Fruit fly (Drosophila melanogaster) whole organism, embryonic: Measurements from ENCODE around the gene Mob3.

Source experiments
- Bgb ChIP-seq: fragments of 200-800 bp; sonication (Bioruptor generic); IDR thresholded peaks from 2 replicates; pipeline ENCODE4 v1.3.6; 2022; ENCODE audit warnings: missing biosample characterization, missing genetic modification characterization; ENCODE audit not compliant: partially characterized antibody
- CG10654 ChIP-seq: fragments of 200-800 bp; sonication (Bioruptor generic); optimal IDR thresholded peaks from 2 replicates; lab custom pipeline; 2016; ENCODE audit warnings: missing biosample characterization, missing genetic modification characterization
- CG12391 ChIP-seq: fragments of 200-800 bp; sonication (Bioruptor generic); optimal IDR thresholded peaks from 3 replicates; lab custom pipeline; 2018; ENCODE audit warnings: missing biosample characterization, mild to moderate bottlenecking, missing genetic modification characterization, moderate library complexity
- CG12744 ChIP-seq: fragments of 200-800 bp; sonication (Bioruptor generic); optimal IDR thresholded peaks from 2 replicates; lab custom pipeline; 2016; ENCODE audit warnings: missing biosample characterization, missing genetic modification characterization
- CG12942 ChIP-seq: fragments of 200-800 bp; sonication (Bioruptor generic); optimal IDR thresholded peaks from 3 replicates; lab custom pipeline; 2016; ENCODE audit warnings: missing biosample characterization, missing genetic modification characterization
- CG13775 ChIP-seq: fragments of 200-800 bp; sonication (Bioruptor generic); optimal IDR thresholded peaks from 3 replicates; lab custom pipeline; 2017; ENCODE audit warnings: missing biosample characterization, mild to moderate bottlenecking, missing genetic modification characterization
- CG14710 ChIP-seq: fragments of 200-800 bp; sonication (Bioruptor generic); optimal IDR thresholded peaks from 3 replicates; lab custom pipeline; 2019; ENCODE audit warnings: missing biosample characterization, mild to moderate bottlenecking, missing genetic modification characterization, moderate library complexity
- CG15514 ChIP-seq: fragments of 200-800 bp; sonication (Bioruptor generic); optimal IDR thresholded peaks from 3 replicates; lab custom pipeline; 2017; ENCODE audit warnings: missing biosample characterization, missing genetic modification characterization, mild to moderate bottlenecking, moderate library complexity, missing genetic modification reagents
- CG17186 ChIP-seq: fragments of 200-800 bp; sonication (Bioruptor generic); optimal IDR thresholded peaks from 3 replicates; lab custom pipeline; 2017; ENCODE audit warnings: missing biosample characterization, missing genetic modification reagents, missing genetic modification characterization
- CG2199 ChIP-seq: fragments of 200-800 bp; sonication (Bioruptor generic); IDR thresholded peaks from 3 replicates; pipeline ENCODE4 v1.3.6; 2022; ENCODE audit warnings: missing biosample characterization, missing genetic modification characterization
- CG3281 ChIP-seq: fragments of 200-800 bp; sonication (Bioruptor generic); optimal IDR thresholded peaks from 3 replicates; lab custom pipeline; 2017; ENCODE audit warnings: missing biosample characterization, mild to moderate bottlenecking, missing genetic modification characterization
- CG3838 ChIP-seq: fragments of 200-800 bp; sonication (Bioruptor generic); optimal IDR thresholded peaks from 3 replicates; lab custom pipeline; 2016; ENCODE audit warnings: missing biosample characterization, missing genetic modification characterization
- CG6813 ChIP-seq: fragments of 200-800 bp; sonication (Bioruptor generic); optimal IDR thresholded peaks from 2 replicates; lab custom pipeline; 2017; ENCODE audit warnings: missing biosample characterization, missing genetic modification characterization, mild to moderate bottlenecking, moderate library complexity, missing genetic modification reagents
- CG7963 ChIP-seq: fragments of 200-800 bp; sonication (Bioruptor generic); IDR thresholded peaks from 3 replicates; pipeline ENCODE4 v1.3.6; 2022; ENCODE audit warnings: missing biosample characterization, missing genetic modification characterization; ENCODE audit not compliant: partially characterized antibody
- CG9609 ChIP-seq: fragments of 200-800 bp; sonication (Bioruptor generic); optimal IDR thresholded peaks from 3 replicates; lab custom pipeline; 2016; ENCODE audit warnings: missing biosample characterization, missing genetic modification characterization
- CG9727 ChIP-seq: fragments of 200-800 bp; sonication (Bioruptor generic); optimal IDR thresholded peaks from 3 replicates; lab custom pipeline; 2017; ENCODE audit warnings: missing biosample characterization, mild to moderate bottlenecking, missing genetic modification characterization
- CkIIα-i1 ChIP-seq: fragments of 200-800 bp; sonication (Bioruptor generic); IDR thresholded peaks from 2 replicates; pipeline ENCODE4 v1.3.6; 2022; ENCODE audit warnings: missing biosample characterization, missing genetic modification characterization
- CoRest ChIP-seq: fragments of 200-800 bp; sonication (Bioruptor generic); optimal IDR thresholded peaks from 3 replicates; lab custom pipeline; 2018; ENCODE audit warnings: missing biosample characterization, mild to moderate bottlenecking, missing genetic modification characterization, moderate library complexity
- Dip3 ChIP-seq: fragments of 200-800 bp; sonication (Bioruptor generic); optimal IDR thresholded peaks from 3 replicates; lab custom pipeline; 2016; ENCODE audit warnings: missing biosample characterization, missing genetic modification characterization
- E2f2 ChIP-seq: fragments of 200-800 bp; sonication (Bioruptor generic); IDR thresholded peaks from 2 replicates; pipeline ENCODE4 v1.3.6; 2022; ENCODE audit warnings: missing biosample characterization, missing genetic modification characterization
- ERR ChIP-seq: fragments of 200-800 bp; sonication (Bioruptor generic); optimal IDR thresholded peaks from 2 replicates; lab custom pipeline; 2016; ENCODE audit warnings: missing biosample characterization, missing genetic modification characterization
- H2.0 ChIP-seq: fragments of 200-800 bp; sonication (Bioruptor generic); IDR thresholded peaks from 2 replicates; pipeline ENCODE4 v1.3.6; 2022; ENCODE audit warnings: missing biosample characterization, missing genetic modification characterization
- HLH4C ChIP-seq: fragments of 200-800 bp; sonication (Bioruptor generic); IDR thresholded peaks from 3 replicates; pipeline ENCODE4 v1.3.6; 2022; ENCODE audit warnings: missing biosample characterization, missing genetic modification characterization; ENCODE audit not compliant: partially characterized antibody
- HLHmδ ChIP-seq: fragments of 200-800 bp; sonication (Bioruptor generic); optimal IDR thresholded peaks from 2 replicates; lab custom pipeline; 2018; ENCODE audit warnings: missing biosample characterization, mild to moderate bottlenecking, missing genetic modification characterization, moderate library complexity
- Kr ChIP-seq: fragments of 200-800 bp; sonication (Bioruptor generic); optimal IDR thresholded peaks from 2 replicates; lab custom pipeline; 2017; ENCODE audit warnings: missing biosample characterization, mild to moderate bottlenecking, missing genetic modification characterization
- NC2α ChIP-seq: fragments of 200-800 bp; sonication (Bioruptor generic); optimal IDR thresholded peaks from 2 replicates; lab custom pipeline; 2016; ENCODE audit warnings: missing biosample characterization, missing genetic modification characterization
- Neu2 ChIP-seq: fragments of 200-800 bp; sonication (Bioruptor generic); optimal IDR thresholded peaks from 3 replicates; lab custom pipeline; 2016; ENCODE audit warnings: missing biosample characterization, missing genetic modification characterization, borderline replicate concordance
- Pdp1 ChIP-seq, 2 experiments: fragments of 200-800 bp; sonication (Bioruptor generic); optimal IDR thresholded peaks; 3 replicates each; lab custom pipeline; 2016; ENCODE audit warnings: missing biosample characterization in 2 of 2, missing genetic modification characterization in 2 of 2, mild to moderate bottlenecking in 1 of 2, moderate library complexity in 1 of 2
- Scr ChIP-seq: fragments of 200-800 bp; sonication (Bioruptor generic); IDR thresholded peaks from 2 replicates; pipeline ENCODE4 v1.3.6; 2022; ENCODE audit warnings: missing biosample characterization, missing genetic modification characterization; ENCODE audit not compliant: partially characterized antibody
- aop ChIP-seq: fragments of 200-800 bp; sonication (Bioruptor generic); IDR thresholded peaks from 2 replicates; pipeline ENCODE4 v1.3.6; 2022; ENCODE audit warnings: missing biosample characterization, missing genetic modification characterization
- bab2 ChIP-seq: fragments of 200-800 bp; sonication (Bioruptor generic); optimal IDR thresholded peaks from 2 replicates; lab custom pipeline; 2016; ENCODE audit warnings: missing biosample characterization, missing genetic modification characterization
- bigmax ChIP-seq: fragments of 200-800 bp; sonication (Bioruptor generic); optimal IDR thresholded peaks from 2 replicates; lab custom pipeline; 2018; ENCODE audit warnings: missing biosample characterization, mild to moderate bottlenecking, missing genetic modification characterization
- ci ChIP-seq: fragments of 200-800 bp; sonication (Bioruptor generic); IDR thresholded peaks from 3 replicates; pipeline ENCODE4 v1.3.6; 2022; ENCODE audit warnings: missing biosample characterization, missing genetic modification characterization
- crol ChIP-seq: fragments of 200-800 bp; sonication (Bioruptor generic); IDR thresholded peaks from 2 replicates; pipeline ENCODE4 v1.3.6; 2022; ENCODE audit warnings: missing biosample characterization, missing genetic modification characterization
- dan ChIP-seq: fragments of 200-800 bp; sonication (Bioruptor generic); IDR thresholded peaks from 2 replicates; pipeline ENCODE4 v1.3.6; 2022; ENCODE audit warnings: missing biosample characterization, missing genetic modification characterization
- disco-r ChIP-seq: fragments of 200-800 bp; sonication (Bioruptor generic); optimal IDR thresholded peaks from 2 replicates; lab custom pipeline; 2016; ENCODE audit warnings: missing biosample characterization, missing genetic modification characterization
- dmrt11E ChIP-seq: fragments of 200-800 bp; sonication (Bioruptor generic); optimal IDR thresholded peaks from 3 replicates; lab custom pipeline; 2018; ENCODE audit warnings: missing biosample characterization, mild to moderate bottlenecking, missing genetic modification characterization, moderate library complexity
- en ChIP-seq: fragments of 200-800 bp; sonication (Bioruptor generic); optimal IDR thresholded peaks from 2 replicates; lab custom pipeline; 2016; ENCODE audit warnings: missing biosample characterization, missing genetic modification characterization
- ewg ChIP-seq: fragments of 200-800 bp; sonication (Bioruptor generic); optimal IDR thresholded peaks from 3 replicates; lab custom pipeline; 2017; ENCODE audit warnings: mild to moderate bottlenecking, missing biosample characterization, missing genetic modification reagents, missing genetic modification characterization
- fd96Cb ChIP-seq: fragments of 200-800 bp; sonication (Bioruptor generic); optimal IDR thresholded peaks from 2 replicates; lab custom pipeline; 2018; ENCODE audit warnings: missing biosample characterization, mild to moderate bottlenecking, missing genetic modification characterization, moderate library complexity
- gfzf ChIP-seq: fragments of 200-800 bp; sonication (Bioruptor generic); optimal IDR thresholded peaks from 2 replicates; lab custom pipeline; 2016; ENCODE audit warnings: missing biosample characterization, mild to moderate bottlenecking, missing genetic modification characterization, moderate library complexity
- hb ChIP-seq: fragments of 200-800 bp; sonication (Bioruptor generic); IDR thresholded peaks from 3 replicates; pipeline ENCODE4 v1.3.6; 2022; ENCODE audit warnings: missing biosample characterization, missing genetic modification characterization; ENCODE audit not compliant: partially characterized antibody
- hkb ChIP-seq, 2 experiments: fragments of 200-800 bp in 1 of 2; fragments of >200 bp in 1 of 2; sonication (Bioruptor generic) in 1 of 2; IDR thresholded peaks in 1 of 2; optimal IDR thresholded peaks in 1 of 2; 2 replicates each; pipeline versions ENCODE4 v1.3.6 to Lab custom; 2017 to 2022; ENCODE audit warnings: missing biosample characterization in 1 of 2, missing genetic modification characterization in 1 of 2
- oc ChIP-seq: fragments of 200-800 bp; sonication (Bioruptor generic); optimal IDR thresholded peaks from 2 replicates; lab custom pipeline; 2018; ENCODE audit warnings: missing biosample characterization, mild to moderate bottlenecking, missing genetic modification characterization, moderate library complexity
- pho ChIP-seq: fragments of 200-800 bp; sonication (Bioruptor generic); optimal IDR thresholded peaks from 2 replicates; lab custom pipeline; 2016; ENCODE audit warnings: missing biosample characterization, missing genetic modification characterization
- psq ChIP-seq: fragments of 200-800 bp; sonication (Bioruptor generic); optimal IDR thresholded peaks from 2 replicates; lab custom pipeline; 2017; ENCODE audit warnings: missing biosample characterization, missing genetic modification characterization
- ro ChIP-seq: fragments of 200-800 bp; sonication (Bioruptor generic); IDR thresholded peaks from 2 replicates; pipeline ENCODE4 v1.3.6; 2022; ENCODE audit warnings: missing biosample characterization, missing genetic modification characterization
- scrt ChIP-seq: fragments of 200-800 bp; sonication (Bioruptor generic); optimal IDR thresholded peaks from 2 replicates; lab custom pipeline; 2018; ENCODE audit warnings: missing biosample characterization, mild to moderate bottlenecking, missing genetic modification characterization, moderate library complexity

Gene Mob3

dm6 chr2L:10306518-10307260 lies 41.6 kb downstream of the Mob3 start, which contains the start of the genes CG5390 and CG4968 (continued):
- no peak for TF ChIP-seq CG3838 (GFP tag; lab: Kevin White, UChicago)
- peak; percentile 10 for TF ChIP-seq disco-r (GFP tag; lab: Kevin White, UChicago)
- no peak for TF ChIP-seq scrt (GFP tag; lab: Kevin White, UChicago)
- TF ChIP-seq CG14710 (tag; lab: Kevin White, UChicago): peak; percentile 70
- no peak for TF ChIP-seq dan (GFP tag; lab: Robert Waterston, UW)
- no peak for TF ChIP-seq CG6813
- TF ChIP-seq hkb (optimal IDR thresholded peaks at IDR 0.05; lab: Kevin White, UChicago): no peak
- TF ChIP-seq hkb (GFP tag; IDR thresholded peaks at IDR 0.05; lab: Robert Waterston, UW): peak; percentile 65
- TF ChIP-seq Dip3 (GFP tag; lab: Kevin White, UChicago): peak; percentile 2
- TF ChIP-seq HLH4C (GFP tag; lab: Robert Waterston, UW): peak; percentile 48; the same call in 1 of the 3 replicates
- TF ChIP-seq H2.0 (GFP tag; lab: Robert Waterston, UW): peak; percentile 64
- TF ChIP-seq Bgb (GFP tag; lab: Robert Waterston, UW): peak; percentile 31; the same call in 1 of the 2 replicates
- TF ChIP-seq CG12744 (GFP tag; lab: Kevin White, UChicago): no peak
- no peak for TF ChIP-seq NC2α (GFP tag; lab: Kevin White, UChicago)
- TF ChIP-seq CG12942 (GFP tag; lab: Kevin White, UChicago): peak; percentile 52
- peak; percentile 33 for TF ChIP-seq gfzf
- no peak for TF ChIP-seq CG17186 (GFP tag; lab: Kevin White, UChicago)
- TF ChIP-seq CG3281 (GFP tag; lab: Kevin White, UChicago): peak; percentile 77
- TF ChIP-seq bab2 (GFP tag; lab: Kevin White, UChicago): no peak
- no peak for TF ChIP-seq CkIIα-i1 (GFP tag; lab: Robert Waterston, UW)
- TF ChIP-seq CG7963 (GFP tag; lab: Robert Waterston, UW): 0 out of 3 replicates have a peak, but pooled peaks have one; percentile 17
- peak; percentile 41 for TF ChIP-seq pho
- TF ChIP-seq CG13775 (GFP tag; lab: Kevin White, UChicago): peak; percentile 55
- peak in 1 of 2 experiments; percentile 42 for TF ChIP-seq Pdp1 (GFP tag; optimal IDR thresholded peaks at IDR 0.05; lab: Kevin White, UChicago)
- TF ChIP-seq HLHmδ (GFP tag; lab: Kevin White, UChicago): peak; percentile 40
- peak; percentile 52 for TF ChIP-seq CG9727
- peak; percentile 50 for TF ChIP-seq fd96Cb (tag; lab: Kevin White, UChicago)
- peak; percentile 85 for TF ChIP-seq CG12391
- peak; percentile 79 for TF ChIP-seq CoRest (tag; lab: Kevin White, UChicago)
- no peak for TF ChIP-seq en (GFP tag; lab: Kevin White, UChicago)
- no peak for TF ChIP-seq oc (tag; lab: Kevin White, UChicago)
- no peak for TF ChIP-seq bigmax (GFP tag; lab: Kevin White, UChicago)
- TF ChIP-seq ci (GFP tag; lab: Robert Waterston, UW): peak; percentile 81; the same call in 2 of the 3 replicates
- peak; percentile 7 for TF ChIP-seq dmrt11E
- peak; percentile 97 for TF ChIP-seq CG15514 (GFP tag; lab: Kevin White, UChicago)
- TF ChIP-seq Neu2 (GFP tag; lab: Kevin White, UChicago): no peak
- TF ChIP-seq CG10654 (GFP tag; lab: Kevin White, UChicago): peak; percentile 58
- no peak for TF ChIP-seq Kr (GFP tag; lab: Kevin White, UChicago)
- TF ChIP-seq E2f2 (GFP tag; lab: Robert Waterston, UW): peak; percentile 70
- no peak for TF ChIP-seq ERR (GFP tag; lab: Kevin White, UChicago)
- TF ChIP-seq CG2199 (GFP tag; lab: Robert Waterston, UW): no peak
- peak; percentile 35; the same call in 1 of the 2 replicates for TF ChIP-seq Scr (GFP tag; lab: Robert Waterston, UW)
- TF ChIP-seq crol: no peak
- peak; percentile 30 for TF ChIP-seq psq (GFP tag; lab: Kevin White, UChicago)
- TF ChIP-seq ro (GFP tag; lab: Robert Waterston, UW): no peak
- no peak for TF ChIP-seq aop
- no peak for TF ChIP-seq hb (GFP tag; lab: Robert Waterston, UW)
- TF ChIP-seq CG9609: no peak
- peak; percentile 38 for TF ChIP-seq ewg (GFP tag; lab: Kevin White, UChicago)
